Fruit fly (Drosophila melanogaster) whole organism, pupa: Measurements from ENCODE around the gene axo.

Experiments
- CG17806 ChIP-seq: fragments of 200-800 bp; sonication (Bioruptor generic); optimal IDR thresholded peaks from 2 replicates; lab custom pipeline; 2018; ENCODE audit warnings: missing biosample characterization, mild to moderate bottlenecking, missing genetic modification characterization, moderate library complexity
- CG8159 ChIP-seq: fragments of 200-800 bp; sonication (Bioruptor generic); optimal IDR thresholded peaks from 3 replicates; lab custom pipeline; 2018; ENCODE audit warnings: missing biosample characterization, mild to moderate bottlenecking, missing genetic modification characterization, moderate library complexity
- CG8301 ChIP-seq: fragments of 200-800 bp; sonication (Bioruptor generic); optimal IDR thresholded peaks from 2 replicates; lab custom pipeline; 2018; ENCODE audit warnings: missing biosample characterization, mild to moderate bottlenecking, missing genetic modification characterization
- D1 ChIP-seq: fragments of 200-800 bp; sonication (Bioruptor generic); optimal IDR thresholded peaks from 2 replicates; lab custom pipeline; 2018; ENCODE audit warnings: missing biosample characterization, mild to moderate bottlenecking, missing genetic modification characterization, moderate library complexity
- EcR ChIP-seq: fragments of 200-800 bp; sonication (Bioruptor generic); optimal IDR thresholded peaks from 3 replicates; lab custom pipeline; 2019; ENCODE audit warnings: missing biosample characterization, missing genetic modification characterization, mild to moderate bottlenecking, moderate library complexity, missing genetic modification reagents
- Pif1A ChIP-seq: fragments of 200-800 bp; sonication (Bioruptor generic); optimal IDR thresholded peaks from 3 replicates; lab custom pipeline; 2016; ENCODE audit warnings: missing biosample characterization, missing genetic modification characterization
- Snoo ChIP-seq: fragments of 200-800 bp; sonication (Bioruptor generic); optimal IDR thresholded peaks from 3 replicates; lab custom pipeline; 2017; ENCODE audit warnings: missing biosample characterization, mild to moderate bottlenecking, missing genetic modification characterization, inconsistent platforms
- fd96Ca ChIP-seq: fragments of 200-800 bp; sonication (Bioruptor generic); IDR thresholded peaks from 3 replicates; pipeline ENCODE4 v1.3.6; 2022; ENCODE audit warnings: missing biosample characterization, missing genetic modification characterization

- TF ChIP-seq CG17806 (tag; lab: Kevin White, UChicago) = no peak
- TF ChIP-seq CG8159 = no peak
- no peak for TF ChIP-seq EcR (GFP tag; lab: Kevin White, UChicago)
- no peak for TF ChIP-seq Snoo
- TF ChIP-seq D1 = no peak
- no peak for TF ChIP-seq fd96Ca (GFP tag; lab: Robert Waterston, UW)
- no peak for TF ChIP-seq Pif1A (GFP tag; lab: Kevin White, UChicago)
- TF ChIP-seq CG8301 (tag; lab: Kevin White, UChicago) = no peak
Observed at dm6 chr3L:4688674-4689073, 1.6 kb upstream of the axo start, which contains the start of gene CG7514.
